Worm (Caenorhabditis elegans) whole organism, mixed stage, embryonic: ENCODE measurements around the gene Y32H12A.8.

Source experiments
- blmp-1 ChIP-seq: fragments of 150-350 bp; optimal IDR thresholded peaks from 2 replicates; lab custom pipeline; 2014; ENCODE audit warnings: missing biosample characterization, missing genetic modification characterization
- drap-1 ChIP-seq: fragments of 200-800 bp; sonication (Bioruptor generic); optimal IDR thresholded peaks from 3 replicates; lab custom pipeline; 2018; ENCODE audit warnings: mild to moderate bottlenecking, missing genetic modification characterization, missing compliant biosample characterization
- elt-1 ChIP-seq: sonication (generic microtip); optimal IDR thresholded peaks from 2 replicates; lab custom pipeline; 2017; ENCODE audit warnings: missing genetic modification characterization, mild to moderate bottlenecking, missing compliant biosample characterization, antibody characterized with exemption, moderate library complexity, borderline replicate concordance; ENCODE audit not compliant: insufficient read depth
- lin-13 ChIP-seq: fragments of 150-350 bp; optimal IDR thresholded peaks from 2 replicates; lab custom pipeline; 2014; ENCODE audit warnings: missing biosample characterization, missing genetic modification characterization
- nhr-237 ChIP-seq: fragments of 150-350 bp; optimal IDR thresholded peaks from 2 replicates; lab custom pipeline; 2014; ENCODE audit warnings: missing biosample characterization, missing genetic modification characterization
- nhr-76 ChIP-seq: sonication (generic microtip); optimal IDR thresholded peaks from 2 replicates; lab custom pipeline; 2017; ENCODE audit warnings: missing biosample characterization, missing genetic modification characterization
- pha-4 ChIP-seq: fragments of 150-350 bp; optimal IDR thresholded peaks from 2 replicates; lab custom pipeline; 2018; ENCODE audit warnings: missing biosample characterization, missing genetic modification reagents, missing genetic modification characterization

ce11 chrIII:5448177-5448576, 42.3 kb upstream of the Y32H12A.8 start, which contains the start of gene skpt-1:
- TF ChIP-seq elt-1 (no peak), lin-13 (tag; lab: Kevin White, UChicago) (no peak), drap-1 (GFP tag; lab: Kevin White, UChicago) (no peak), nhr-237 (tag; lab: Kevin White, UChicago) (peak; percentile 16), nhr-76 (no peak), blmp-1 (tag; lab: Kevin White, UChicago) (no peak), pha-4 (tag; lab: Kevin White, UChicago) (no peak)
